Fruit fly (Drosophila melanogaster): ENCODE data around the gene ND-51.

Gene ND-51

dm6 chr2L:6045972-6046718 lies 16.4 kb downstream of the ND-51 start, which contains the start of gene Pfas (continued):
- TF ChIP-seq CG10543 (GFP tag; optimal IDR thresholded peaks at IDR 0.05) (peak; percentile 60), Hsf (GFP tag; optimal IDR thresholded peaks at IDR 0.05) (peak; percentile 45), CG1529 (GFP tag; optimal IDR thresholded peaks at IDR 0.05) (no peak), Dad (GFP tag; optimal IDR thresholded peaks at IDR 0.05) (peak; percentile 48), cas (GFP tag; IDR thresholded peaks at IDR 0.05) (no peak), jumu (GFP tag; optimal IDR thresholded peaks at IDR 0.05) (peak; percentile 34), odd (GFP tag; optimal IDR thresholded peaks at IDR 0.05) (no peak), CG12769 (tag; optimal IDR thresholded peaks at IDR 0.05) (no peak), CG4282 (GFP tag; optimal IDR thresholded peaks at IDR 0.05) (peak; percentile 27), CG7556 (GFP tag; optimal IDR thresholded peaks at IDR 0.05) (peak; percentile 42), Fer1 (GFP tag; optimal IDR thresholded peaks at IDR 0.05) (peak; percentile 72), CG13424 (tag; optimal IDR thresholded peaks at IDR 0.05) (peak; percentile 39), Hmx (GFP tag; optimal IDR thresholded peaks at IDR 0.05) (no peak), CG12391 (tag; optimal IDR thresholded peaks at IDR 0.05) (peak; percentile 50), sima (GFP tag; optimal IDR thresholded peaks at IDR 0.05) (peak; percentile 3), Chrac-16 (GFP tag; optimal IDR thresholded peaks at IDR 0.05) (peak; percentile 28), Sry-β (GFP tag; optimal IDR thresholded peaks at IDR 0.05) (no peak), nom (GFP tag; optimal IDR thresholded peaks at IDR 0.05) (no peak), CG6272 (GFP tag; IDR thresholded peaks at IDR 0.05) (no peak), CG7839 (tag; optimal IDR thresholded peaks at IDR 0.05) (peak; percentile 55), CG14965 (GFP tag; optimal IDR thresholded peaks at IDR 0.05; ENCODE audit: borderline replicate concordance) (no peak), CG11723 (GFP tag; optimal IDR thresholded peaks at IDR 0.05) (no peak), sens (GFP tag) (peak; percentile 87), CG4820 (GFP tag; optimal IDR thresholded peaks at IDR 0.05) (peak; percentile 28), org-1 (GFP tag; optimal IDR thresholded peaks at IDR 0.05) (peak; percentile 25), lilli (GFP tag; optimal IDR thresholded peaks at IDR 0.05) (peak; percentile 81), CG1832 (GFP tag; optimal IDR thresholded peaks at IDR 0.05) (no peak), eve (GFP tag; optimal IDR thresholded peaks at IDR 0.05) (no peak), CG2875 (GFP tag; optimal IDR thresholded peaks at IDR 0.05) (no peak), Elba2 (GFP tag; optimal IDR thresholded peaks at IDR 0.05) (no peak), CkIIα-i1 (GFP tag; IDR thresholded peaks at IDR 0.05) (no peak), tin (GFP tag; optimal IDR thresholded peaks at IDR 0.05) (peak; percentile 5), ATbp (GFP tag; optimal IDR thresholded peaks at IDR 0.05) (peak; percentile 20), CG11560 (tag; IDR thresholded peaks at IDR 0.05) (no peak), CG10267 (tag; optimal IDR thresholded peaks at IDR 0.05) (peak; percentile 76), dm (GFP tag; optimal IDR thresholded peaks at IDR 0.05) (peak; percentile 39), Nf-YB (GFP tag; optimal IDR thresholded peaks at IDR 0.05) (no peak), YL-1 (GFP tag; optimal IDR thresholded peaks at IDR 0.05) (peak; percentile 65), Blimp-1 (GFP tag; optimal IDR thresholded peaks at IDR 0.05) (peak; percentile 62), CG3847 (GFP tag; IDR thresholded peaks at IDR 0.05) (peak; percentile 63), Fer3 (tag; optimal IDR thresholded peaks at IDR 0.05) (peak; percentile 53), CG16863 (GFP tag; optimal IDR thresholded peaks at IDR 0.05) (no peak), CG12942 (GFP tag; optimal IDR thresholded peaks at IDR 0.05) (peak; percentile 36), CG12236 (GFP tag; optimal IDR thresholded peaks at IDR 0.05) (no peak), CG17829 (tag; optimal IDR thresholded peaks at IDR 0.05) (peak; percentile 19), Dfd (GFP tag; optimal IDR thresholded peaks at IDR 0.05) (no peak), Side (GFP tag; optimal IDR thresholded peaks at IDR 0.05) (peak; percentile 50), BtbVII (GFP tag; optimal IDR thresholded peaks at IDR 0.05) (no peak), Optix (GFP tag; IDR thresholded peaks at IDR 0.05) (no peak), CG5953 (GFP tag; IDR thresholded peaks at IDR 0.05) (no peak)
